Worm (Caenorhabditis elegans) whole organism, midembryonic: Measurements from ENCODE around the gene ZK945.7.

Experiments
- cog-1 ChIP-seq: sonication (generic microtip); optimal IDR thresholded peaks from 2 replicates; lab custom pipeline; 2016; ENCODE audit warnings: missing genetic modification characterization, missing compliant biosample characterization
- flt-1 ChIP-seq: fragments of 200-800 bp; sonication (Bioruptor generic); IDR thresholded peaks from 2 replicates; pipeline ENCODE4 v1.3.6; 2022; ENCODE audit warnings: missing genetic modification characterization, missing compliant biosample characterization
- klf-2 ChIP-seq: fragments of 200-800 bp; sonication (Bioruptor generic); conservative IDR thresholded peaks from 2 replicates; pipeline ENCODE4 v1.3.6; 2022; ENCODE audit warnings: missing genetic modification reagents, missing genetic modification characterization, missing compliant biosample characterization
- med-1 ChIP-seq: sonication (generic microtip); optimal IDR thresholded peaks from 2 replicates; lab custom pipeline; 2017; ENCODE audit warnings: missing genetic modification characterization, mild to moderate bottlenecking, missing compliant biosample characterization, antibody characterized with exemption, missing genetic modification reagents; ENCODE audit not compliant: insufficient read depth
- ref-1 ChIP-seq: fragments of 200-800 bp; sonication (Bioruptor generic); conservative IDR thresholded peaks from 2 replicates; pipeline ENCODE4 v1.3.6; 2022; ENCODE audit warnings: missing genetic modification reagents, missing genetic modification characterization, missing compliant biosample characterization
- tab-1 ChIP-seq: fragments of 200-800 bp; sonication (Bioruptor generic); IDR thresholded peaks from 2 replicates; pipeline ENCODE4 v1.3.6; 2022; ENCODE audit warnings: missing genetic modification characterization, missing compliant biosample characterization
- ztf-23 ChIP-seq: fragments of 200-800 bp; sonication (Bioruptor generic); IDR thresholded peaks from 2 replicates; pipeline ENCODE4 v1.3.6; 2022; ENCODE audit warnings: missing genetic modification reagents, missing genetic modification characterization, missing compliant biosample characterization
- ztf-29 ChIP-seq: fragments of 200-800 bp; sonication (Bioruptor generic); IDR thresholded peaks from 2 replicates; pipeline ENCODE4 v1.3.6; 2022; ENCODE audit warnings: missing genetic modification reagents, missing genetic modification characterization, missing compliant biosample characterization

DNA sequence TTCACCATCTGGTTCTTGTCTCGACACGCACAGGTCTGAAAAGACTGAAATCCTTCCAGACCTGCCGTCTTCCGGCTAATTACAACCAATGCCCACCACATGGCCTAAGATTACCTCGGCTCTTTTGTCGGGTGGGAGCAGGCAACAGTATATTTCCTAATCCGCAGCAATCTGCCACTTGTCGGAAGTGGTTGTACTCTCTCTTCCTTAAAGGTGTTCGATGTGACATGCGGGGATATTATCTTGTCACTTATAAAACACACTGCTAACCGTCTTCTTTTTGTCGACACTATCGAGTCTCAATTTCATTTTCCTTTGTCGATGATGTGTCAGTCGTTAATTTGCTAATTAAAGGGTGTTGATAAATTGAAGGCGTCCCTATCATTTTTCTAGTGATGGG, 35.8 kb upstream of the ZK945.7 start, which contains the start of gene F27E5.3:
- TF ChIP-seq ref-1: no peak
- no peak for TF ChIP-seq cog-1 (tag; lab: Kevin White, UChicago)
- TF ChIP-seq tab-1: no peak
- TF ChIP-seq ztf-29 (GFP tag; lab: Robert Waterston, UW): no peak
- TF ChIP-seq klf-2 (GFP tag; lab: Robert Waterston, UW): no peak
- no peak for TF ChIP-seq ztf-23 (GFP tag; lab: Robert Waterston, UW)
- TF ChIP-seq med-1 (GFP tag; lab: Kevin White, UChicago): no peak
- TF ChIP-seq flt-1: no peak
